Fruit fly (Drosophila melanogaster) whole organism, adult: ENCODE results near the gene laza.
A peak's percentile ranks its signal among the peaks of the same experiment; 100 is the strongest.

Experiments used
- CG12768 ChIP-seq: fragments of 200-800 bp; sonication (Bioruptor generic); optimal IDR thresholded peaks from 2 replicates; lab custom pipeline; 2017; ENCODE audit warnings: missing biosample characterization, missing genetic modification characterization, mild to moderate bottlenecking, moderate library complexity, missing genetic modification reagents
- CG5204 ChIP-seq: fragments of 200-800 bp; sonication (Bioruptor generic); optimal IDR thresholded peaks from 2 replicates; lab custom pipeline; 2016; ENCODE audit warnings: missing biosample characterization, missing genetic modification characterization
- CG7045 ChIP-seq: fragments of 200-800 bp; sonication (Bioruptor generic); optimal IDR thresholded peaks from 2 replicates; lab custom pipeline; 2017; ENCODE audit warnings: missing biosample characterization, mild to moderate bottlenecking, missing genetic modification characterization
- CG7101 ChIP-seq: fragments of 200-800 bp; sonication (Bioruptor generic); optimal IDR thresholded peaks from 2 replicates; lab custom pipeline; 2018; ENCODE audit warnings: missing biosample characterization, mild to moderate bottlenecking, missing genetic modification characterization, moderate library complexity
- Crg-1 ChIP-seq: fragments of 200-800 bp; sonication (Bioruptor generic); optimal IDR thresholded peaks from 2 replicates; lab custom pipeline; 2016; ENCODE audit warnings: missing biosample characterization, missing genetic modification characterization
- cic ChIP-seq: fragments of 200-800 bp; sonication (Bioruptor generic); optimal IDR thresholded peaks from 2 replicates; lab custom pipeline; 2017; ENCODE audit warnings: missing biosample characterization, mild to moderate bottlenecking, missing genetic modification characterization, moderate library complexity
- kay ChIP-seq: fragments of 200-800 bp; sonication (Bioruptor generic); peaks from one replicate; lab custom pipeline; 2016; ENCODE audit warnings: missing biosample characterization, missing genetic modification characterization, borderline replicate concordance
- ovo ChIP-seq: fragments of 200-800 bp; sonication (Bioruptor generic); optimal IDR thresholded peaks from 2 replicates; lab custom pipeline; 2016; ENCODE audit warnings: missing biosample characterization, missing genetic modification characterization
- tj ChIP-seq: fragments of 200-800 bp; sonication (Bioruptor generic); optimal IDR thresholded peaks from 3 replicates; lab custom pipeline; 2017; ENCODE audit warnings: missing biosample characterization, mild to moderate bottlenecking, missing genetic modification characterization, moderate library complexity

DNA sequence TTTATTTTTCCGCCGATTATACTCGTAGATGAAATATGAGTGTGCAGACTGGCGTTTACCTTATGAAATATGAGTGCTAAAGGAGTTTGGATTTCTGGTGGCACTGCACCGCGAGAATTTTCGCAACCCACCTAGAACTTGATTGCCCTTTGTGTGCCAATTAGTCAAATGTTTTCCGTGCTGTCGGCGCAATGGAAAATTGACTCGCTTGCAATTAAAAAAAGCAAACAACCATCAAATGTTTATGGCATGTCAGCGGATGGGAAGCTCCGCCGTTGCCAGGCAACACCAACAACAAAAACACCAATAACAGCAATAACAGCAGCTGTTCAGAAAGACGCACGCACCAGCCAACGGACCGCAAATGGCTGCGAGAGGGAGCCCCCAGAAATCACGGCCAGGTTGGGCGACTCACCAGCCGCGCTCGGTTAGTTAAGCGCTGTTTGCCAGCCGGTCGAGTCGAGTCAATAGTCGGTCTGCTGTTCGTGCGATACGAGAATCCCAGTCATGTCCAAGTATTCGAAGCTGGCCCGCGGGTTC, 5.5 kb upstream of the laza start:
- no peak for TF ChIP-seq cic (GFP tag; lab: Kevin White, UChicago)
- TF ChIP-seq tj (GFP tag; lab: Kevin White, UChicago) = peak; percentile 48
- no peak for TF ChIP-seq CG7101 (tag; lab: Kevin White, UChicago)
- TF ChIP-seq kay = no peak
- TF ChIP-seq CG5204 = no peak
- TF ChIP-seq ovo (GFP tag; lab: Kevin White, UChicago) = no peak
- TF ChIP-seq CG7045 (GFP tag; lab: Kevin White, UChicago) = no peak
- no peak for TF ChIP-seq CG12768 (GFP tag; lab: Kevin White, UChicago)
- TF ChIP-seq Crg-1 (GFP tag; lab: Kevin White, UChicago) = no peak
